Worm (Caenorhabditis elegans): Measurements from ENCODE around the gene exc-1.

The exc-1 gene

ce11 chrX:15440744-15441685, 36.2 kb downstream of the exc-1 start, which contains the start of gene mocs-1:
TSS of gene mocs-1 (minus strand) at chrX:15440794.
- TF ChIP-seq ahr-1 (tag; optimal IDR thresholded peaks at IDR 0.05) (no peak), elt-2 (tag; optimal IDR thresholded peaks at IDR 0.05) (peak; percentile 90), fkh-10 (GFP tag; optimal IDR thresholded peaks at IDR 0.05) (no peak)

- TF ChIP-seq che-1 (tag; optimal IDR thresholded peaks at IDR 0.05) (no peak), elt-2 (tag; optimal IDR thresholded peaks at IDR 0.05) (no peak), fkh-10 (GFP tag; optimal IDR thresholded peaks at IDR 0.05) (no peak), sdc-2 (tag; optimal IDR thresholded peaks at IDR 0.05) (peak; percentile 24), pha-4 (tag; optimal IDR thresholded peaks at IDR 0.05) (no peak)
These were observed 38.4 kb downstream of the exc-1 start for ce11 chrX:15438768-15439167.

- TF ChIP-seq ceh-9 (tag; optimal IDR thresholded peaks at IDR 0.05) (no peak), unc-3 (GFP tag; conservative IDR thresholded peaks at IDR 0.05) (no peak), unc-3 (tag; optimal IDR thresholded peaks at IDR 0.05) (no peak), elt-2 (tag; optimal IDR thresholded peaks at IDR 0.05) (no peak), pqm-1 (tag; optimal IDR thresholded peaks at IDR 0.05) (no peak), sox-2 (GFP tag; IDR thresholded peaks at IDR 0.05) (no peak), odd-2 (tag; optimal IDR thresholded peaks at IDR 0.05) (no peak), ceh-31 (tag; optimal IDR thresholded peaks at IDR 0.05) (no peak), pha-4 (tag; optimal IDR thresholded peaks at IDR 0.05) (no peak), ztf-16 (tag; optimal IDR thresholded peaks at IDR 0.05) (no peak)
These were observed 42.3 kb downstream of the exc-1 start for ce11 chrX:15434922-15435321.

ce11 chrX:15433487-15433886, 43.7 kb downstream of the exc-1 start, which contains the start of gene flp-32:
TSS of gene flp-32 (plus strand) at chrX:15433787.
- TF ChIP-seq dve-1 (tag; optimal IDR thresholded peaks at IDR 0.05), result no peak
- TF ChIP-seq ref-2 (tag; optimal IDR thresholded peaks at IDR 0.05), result peak; percentile 7

ce11 chrX:15430983-15431382, 46.2 kb downstream of the exc-1 start, which contains the start of gene blos-8:
TSS of gene blos-8 (minus strand) at chrX:15431198.
- TF ChIP-seq ceh-48 (tag; optimal IDR thresholded peaks at IDR 0.05) (peak; percentile 86), nhr-11 (tag; optimal IDR thresholded peaks at IDR 0.05) (no peak), unc-42 (tag; optimal IDR thresholded peaks at IDR 0.05) (peak; percentile 24), ceh-31 (tag; optimal IDR thresholded peaks at IDR 0.05) (no peak)

- TF ChIP-seq unc-55 (GFP tag; optimal IDR thresholded peaks at IDR 0.05) (no peak), fkh-10 (GFP tag; optimal IDR thresholded peaks at IDR 0.05) (no peak), T23F11.4 (GFP tag; optimal IDR thresholded peaks at IDR 0.05) (no peak), ceh-24 (tag; optimal IDR thresholded peaks at IDR 0.05) (no peak), dmd-4 (tag; optimal IDR thresholded peaks at IDR 0.05; ENCODE audit: borderline replicate concordance) (no peak), elt-2 (tag; optimal IDR thresholded peaks at IDR 0.05) (no peak), lin-11 (tag; optimal IDR thresholded peaks at IDR 0.05) (no peak), pqm-1 (tag; optimal IDR thresholded peaks at IDR 0.05) (no peak), fkh-6 (tag; optimal IDR thresholded peaks at IDR 0.05) (no peak), hlh-6 (tag; optimal IDR thresholded peaks at IDR 0.05) (no peak), ets-4 (tag; optimal IDR thresholded peaks at IDR 0.05) (no peak)
These were observed 49.3 kb downstream of the exc-1 start, which contains the start of gene nas-13 for ce11 chrX:15427931-15428330. TSS of gene nas-13 (minus strand) at chrX:15428253.
